Worm (Caenorhabditis elegans) whole organism, young adult: ENCODE results near the gene Y37A1A.2.

Experiments
- B0019.2 ChIP-seq: fragments of 200-800 bp; sonication (Bioruptor generic); conservative IDR thresholded peaks from 2 replicates; pipeline ENCODE4 v1.3.6; 2022; ENCODE audit warnings: missing genetic modification reagents, missing genetic modification characterization, missing compliant biosample characterization
- B0035.1 ChIP-seq: sonication (generic microtip); optimal IDR thresholded peaks from 2 replicates; lab custom pipeline; 2016; ENCODE audit warnings: missing genetic modification characterization, mild to moderate bottlenecking, missing compliant biosample characterization, missing genotype, missing genetic modification reagents
- C06A6.2 ChIP-seq: fragments of 200-800 bp; sonication (Bioruptor generic); conservative IDR thresholded peaks from 2 replicates; pipeline ENCODE4 v1.3.6; 2022; ENCODE audit warnings: missing genetic modification characterization, missing compliant biosample characterization
- C17E4.6 ChIP-seq: fragments of 200-800 bp; sonication (Bioruptor generic); IDR thresholded peaks from 2 replicates; pipeline ENCODE4 v1.3.6; 2022; ENCODE audit warnings: missing genetic modification reagents, missing genetic modification characterization, missing compliant biosample characterization
- F33H1.4 ChIP-seq: fragments of 200-800 bp; sonication (Bioruptor generic); IDR thresholded peaks from 2 replicates; pipeline ENCODE4 v1.3.6; 2022; ENCODE audit warnings: missing genetic modification reagents, missing genetic modification characterization, missing compliant biosample characterization
- F37B4.10 ChIP-seq: fragments of 200-800 bp; sonication (Bioruptor generic); IDR thresholded peaks from 2 replicates; pipeline ENCODE4 v1.3.6; 2022; ENCODE audit warnings: missing genetic modification characterization, missing compliant biosample characterization
- F49E8.2 ChIP-seq: sonication (generic microtip); optimal IDR thresholded peaks from 3 replicates; lab custom pipeline; 2017; ENCODE audit warnings: missing genetic modification characterization, mild to moderate bottlenecking, missing compliant biosample characterization, antibody characterized with exemption, moderate library complexity; ENCODE audit not compliant: insufficient read depth
- F57C9.4 ChIP-seq: sonication (generic microtip); optimal IDR thresholded peaks from 2 replicates; lab custom pipeline; 2017; ENCODE audit warnings: mild to moderate bottlenecking, missing genetic modification characterization, missing compliant biosample characterization
- attf-3 ChIP-seq: fragments of 200-800 bp; sonication (Bioruptor generic); conservative IDR thresholded peaks from 2 replicates; pipeline ENCODE4 v1.3.6; 2022; ENCODE audit warnings: missing genetic modification reagents, missing genetic modification characterization, missing compliant biosample characterization
- attf-6 ChIP-seq: fragments of 200-800 bp; sonication (Bioruptor generic); IDR thresholded peaks from 2 replicates; pipeline ENCODE4 v1.3.6; 2022; ENCODE audit warnings: missing genetic modification reagents, missing genetic modification characterization, missing compliant biosample characterization
- cebp-1 ChIP-seq, 2 experiments: fragments of 200-800 bp in 1 of 2; sonication (Bioruptor generic) in 1 of 2; sonication (generic microtip) in 1 of 2; IDR thresholded peaks in 1 of 2; optimal IDR thresholded peaks in 1 of 2; 2 replicates each; pipeline versions ENCODE4 v1.3.6 to Lab custom; 2017 to 2022; ENCODE audit warnings: missing compliant biosample characterization in 2 of 2, missing genetic modification characterization in 2 of 2, mild to moderate bottlenecking in 1 of 2, missing genetic modification reagents in 1 of 2, moderate library complexity in 1 of 2
- ceh-40 ChIP-seq: fragments of 200-800 bp; sonication (Bioruptor generic); IDR thresholded peaks from 2 replicates; pipeline ENCODE4 v1.3.6; 2022; ENCODE audit warnings: missing genetic modification characterization, missing compliant biosample characterization
- die-1 ChIP-seq: sonication (generic microtip); optimal IDR thresholded peaks from 2 replicates; lab custom pipeline; 2016; ENCODE audit warnings: missing genotype, mild to moderate bottlenecking, missing genetic modification characterization, missing compliant biosample characterization
- egl-18 ChIP-seq: fragments of 200-800 bp; sonication (Bioruptor generic); IDR thresholded peaks from 2 replicates; pipeline ENCODE4 v1.3.6; 2022; ENCODE audit warnings: missing genetic modification reagents, missing genetic modification characterization, missing compliant biosample characterization
- fkh-3 ChIP-seq: sonication (generic microtip); optimal IDR thresholded peaks from 2 replicates; lab custom pipeline; 2016; ENCODE audit warnings: mild to moderate bottlenecking, missing genetic modification characterization, missing compliant biosample characterization
- hmg-1.2 ChIP-seq: fragments of 200-800 bp; sonication (Bioruptor generic); IDR thresholded peaks from 2 replicates; pipeline ENCODE4 v1.3.6; 2022; ENCODE audit warnings: missing genetic modification reagents, missing genetic modification characterization, missing compliant biosample characterization
- hmg-20 ChIP-seq: fragments of 200-800 bp; sonication (Bioruptor generic); IDR thresholded peaks from 2 replicates; pipeline ENCODE4 v1.3.6; 2022; ENCODE audit warnings: missing genetic modification reagents, missing genetic modification characterization, missing compliant biosample characterization
- hrde-1 ChIP-seq: sonication (generic microtip); optimal IDR thresholded peaks from 2 replicates; lab custom pipeline; 2016; ENCODE audit warnings: missing genetic modification characterization, mild to moderate bottlenecking, missing compliant biosample characterization, moderate library complexity, missing genotype, missing genetic modification reagents, borderline replicate concordance
- lin-54 ChIP-seq: fragments of 200-800 bp; sonication (Bioruptor generic); optimal IDR thresholded peaks from 2 replicates; lab custom pipeline; 2018; ENCODE audit warnings: mild to moderate bottlenecking, missing genetic modification characterization, missing compliant biosample characterization
- lsl-1 ChIP-seq: fragments of 200-800 bp; sonication (Bioruptor generic); optimal IDR thresholded peaks from 2 replicates; lab custom pipeline; 2018; ENCODE audit warnings: mild to moderate bottlenecking, missing genetic modification characterization, moderate library complexity, missing compliant biosample characterization
- madf-3 ChIP-seq: fragments of 200-800 bp; sonication (Bioruptor generic); IDR thresholded peaks from 2 replicates; pipeline ENCODE4 v1.3.6; 2022; ENCODE audit warnings: missing genetic modification reagents, missing genetic modification characterization, missing compliant biosample characterization
- madf-6 ChIP-seq: fragments of 200-800 bp; sonication (Bioruptor generic); IDR thresholded peaks from 2 replicates; pipeline ENCODE4 v1.3.6; 2022; ENCODE audit warnings: missing genetic modification reagents, missing genetic modification characterization, missing compliant biosample characterization
- madf-8 ChIP-seq: fragments of 200-800 bp; sonication (Bioruptor generic); conservative IDR thresholded peaks from 2 replicates; pipeline ENCODE4 v1.3.6; 2022; ENCODE audit warnings: missing genetic modification reagents, missing genetic modification characterization, missing compliant biosample characterization
- nfya-2 ChIP-seq: fragments of 200-800 bp; sonication (Bioruptor generic); IDR thresholded peaks from 2 replicates; pipeline ENCODE4 v1.3.6; 2022; ENCODE audit warnings: missing genetic modification reagents, missing genetic modification characterization, missing compliant biosample characterization
- pbrm-1 ChIP-seq: fragments of 200-800 bp; sonication (Bioruptor generic); IDR thresholded peaks from 2 replicates; pipeline ENCODE4 v1.3.6; 2022; ENCODE audit warnings: missing genetic modification reagents, missing genetic modification characterization, missing compliant biosample characterization
- rec-8 ChIP-seq, 2 experiments: sonication (generic microtip); optimal IDR thresholded peaks; 2 replicates each; lab custom pipeline; 2016; ENCODE audit warnings: mild to moderate bottlenecking in 2 of 2, missing genetic modification characterization in 2 of 2, missing genetic modification reagents in 2 of 2, missing genotype in 2 of 2, missing biosample characterization in 1 of 2, missing compliant biosample characterization in 1 of 2, moderate library complexity in 1 of 2
- repo-1 ChIP-seq: sonication (generic microtip); optimal IDR thresholded peaks from 2 replicates; lab custom pipeline; 2017; ENCODE audit warnings: mild to moderate bottlenecking, missing genetic modification characterization, missing compliant biosample characterization
- sea-2 ChIP-seq: fragments of 200-800 bp; sonication (Bioruptor generic); IDR thresholded peaks from 2 replicates; pipeline ENCODE4 v1.3.6; 2022; ENCODE audit warnings: missing genetic modification characterization, missing compliant biosample characterization
- snpc-1.1 ChIP-seq: sonication (generic microtip); optimal IDR thresholded peaks from 2 replicates; lab custom pipeline; 2017; ENCODE audit warnings: missing genetic modification characterization, mild to moderate bottlenecking, missing compliant biosample characterization, antibody characterized with exemption, moderate library complexity, missing genotype, missing genetic modification reagents; ENCODE audit not compliant: insufficient read depth
- snpc-4 ChIP-seq, 5 experiments: fragments of 150-350 bp in 1 of 5; sonication (generic microtip) in 4 of 5; optimal IDR thresholded peaks; 2 replicates each; lab custom pipeline; 2014 to 2018; ENCODE audit warnings: missing genetic modification characterization in 5 of 5, missing biosample characterization in 3 of 5, antibody characterized with exemption in 2 of 5, mild to moderate bottlenecking in 2 of 5, missing compliant biosample characterization in 2 of 5, missing genotype in 2 of 5, moderate library complexity in 2 of 5, missing genetic modification reagents in 1 of 5
- sptf-2 ChIP-seq: fragments of 200-800 bp; sonication (Bioruptor generic); optimal IDR thresholded peaks from 2 replicates; lab custom pipeline; 2018; ENCODE audit warnings: mild to moderate bottlenecking, missing genetic modification characterization, missing compliant biosample characterization
- tbp1 ChIP-seq: fragments of 200-800 bp; sonication (Bioruptor generic); optimal IDR thresholded peaks from 2 replicates; lab custom pipeline; 2018; ENCODE audit warnings: mild to moderate bottlenecking, missing genetic modification characterization, missing compliant biosample characterization
- xnd-1 ChIP-seq: sonication (generic microtip); optimal IDR thresholded peaks from 2 replicates; lab custom pipeline; 2016; ENCODE audit warnings: missing genotype, missing genetic modification reagents, missing genetic modification characterization, missing compliant biosample characterization
- zfh-2 ChIP-seq: fragments of 200-800 bp; sonication (Bioruptor generic); conservative IDR thresholded peaks from 2 replicates; pipeline ENCODE4 v1.3.6; 2022; ENCODE audit warnings: missing genetic modification reagents, missing genetic modification characterization, missing compliant biosample characterization
- ztf-26 ChIP-seq: sonication (generic microtip); optimal IDR thresholded peaks from 2 replicates; lab custom pipeline; 2017; ENCODE audit warnings: missing genetic modification characterization, missing compliant biosample characterization
- ztf-6 ChIP-seq: fragments of 200-800 bp; sonication (Bioruptor generic); IDR thresholded peaks from 2 replicates; pipeline ENCODE4 v1.3.6; 2022; ENCODE audit warnings: missing genetic modification reagents, missing genetic modification characterization, missing compliant biosample characterization

The Y37A1A.2 gene

DNA sequence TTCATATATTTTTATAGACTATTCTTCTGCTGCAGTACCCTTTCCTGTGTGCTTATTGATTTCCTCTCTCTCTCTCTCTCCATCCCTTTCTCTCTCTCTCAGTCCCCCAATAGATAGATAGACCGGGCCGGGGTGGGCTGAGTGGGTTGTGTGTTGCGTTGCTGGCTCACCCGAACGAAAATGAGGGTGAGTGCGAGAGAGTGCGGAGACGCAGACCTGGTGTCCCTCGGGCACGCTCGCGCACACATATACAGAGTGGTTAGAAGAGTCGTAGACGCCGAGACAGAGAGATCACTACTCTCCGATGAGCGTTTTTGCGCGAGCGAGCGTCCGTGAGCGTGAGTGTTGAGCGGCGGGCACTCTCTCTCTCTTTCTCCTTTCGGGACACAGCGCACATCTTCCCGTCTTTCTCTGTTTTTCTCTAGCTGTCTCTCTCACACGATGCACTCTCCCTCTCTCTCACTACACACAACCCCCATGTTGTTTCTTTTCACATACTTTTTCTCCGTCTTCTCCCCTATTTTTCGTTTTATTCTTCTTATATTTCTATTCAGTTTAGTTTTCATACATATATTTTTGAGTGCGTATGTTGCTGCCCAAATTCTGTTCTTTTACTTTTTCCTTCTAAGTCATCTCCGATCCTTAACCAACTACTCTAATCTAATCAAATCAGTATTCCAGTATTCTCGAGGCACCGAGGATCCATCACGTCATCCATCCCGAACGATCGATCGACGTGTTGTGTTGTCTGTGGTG, 25.2 kb downstream of the Y37A1A.2 start, which contains the start of gene lin-66 (continued):
- TF ChIP-seq ztf-26 (tag; lab: Kevin White, UChicago) (peak; percentile 87), C17E4.6 (GFP tag; lab: Robert Waterston, UW) (peak; percentile 38; the same call in 1 of the 2 replicates), B0035.1 (tag; lab: Kevin White, UChicago) (peak; percentile 64), cebp-1 (GFP tag; IDR thresholded peaks at IDR 0.05; lab: Robert Waterston, UW) (peak; percentile 66), cebp-1 (tag; optimal IDR thresholded peaks at IDR 0.05; lab: Kevin White, UChicago) (peak; percentile 88)

DNA sequence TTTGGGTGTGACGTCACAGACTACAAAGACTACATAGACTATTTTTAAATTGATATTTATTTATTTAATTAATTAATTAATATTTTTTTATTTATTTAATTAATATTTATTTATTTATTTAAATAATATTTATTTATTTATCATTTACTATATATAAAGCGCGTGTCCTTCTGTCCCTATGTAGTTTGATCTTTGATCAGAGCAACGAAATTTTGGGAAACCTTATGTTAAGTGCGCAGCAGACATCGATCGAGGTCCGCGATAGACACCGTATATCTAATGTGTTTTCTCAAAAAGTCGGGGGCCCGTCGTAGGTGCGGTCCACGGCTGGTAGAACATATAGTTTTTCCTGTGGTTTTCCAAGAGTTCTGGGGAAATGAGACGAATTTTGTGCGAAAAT, 28.0 kb downstream of the Y37A1A.2 start:
- peak; percentile 6 for TF ChIP-seq lsl-1 (GFP tag; lab: Kevin White, UChicago)
- TF ChIP-seq pbrm-1 = peak; percentile 73
- peak; percentile 29 for TF ChIP-seq snpc-4 (GFP tag; optimal IDR thresholded peaks at IDR 0.05; lab: Kevin White, UChicago)
- TF ChIP-seq snpc-4 (tag; optimal IDR thresholded peaks at IDR 0.05; lab: Kevin White, UChicago) = peak in 2 of 4 experiments; percentile 38 to 89
- peak; percentile 68 for TF ChIP-seq hmg-1.2 (GFP tag; lab: Robert Waterston, UW)
- peak; percentile 1 for TF ChIP-seq tbp1 (GFP tag; lab: Kevin White, UChicago)
- peak; percentile 30 for TF ChIP-seq snpc-1.1 (tag; lab: Kevin White, UChicago)
- TF ChIP-seq attf-6 = peak; percentile 94

DNA sequence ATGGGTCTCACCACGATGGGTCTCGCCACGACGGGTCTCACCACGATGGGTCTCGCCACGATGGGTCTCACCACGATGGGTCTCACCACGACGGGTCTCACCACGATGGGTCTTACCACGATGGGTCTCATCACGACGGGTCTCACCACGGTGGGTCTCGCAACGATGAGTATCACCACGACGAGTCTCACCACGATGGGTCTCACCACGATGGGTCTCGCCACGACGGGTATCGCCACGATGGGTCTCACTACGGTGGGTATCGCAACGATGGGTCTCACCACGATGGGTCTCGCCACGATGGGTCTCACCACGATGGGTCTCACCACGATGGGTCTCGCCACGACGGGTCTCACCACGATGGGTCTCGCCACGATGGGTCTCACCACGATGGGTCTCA, 28.4 kb downstream of the Y37A1A.2 start:
- TF ChIP-seq F33H1.4 (GFP tag; lab: Robert Waterston, UW) (peak; percentile 62), madf-3 (GFP tag; lab: Robert Waterston, UW) (0 out of 2 replicates have a peak, but pooled peaks have one; percentile 6), lsl-1 (GFP tag; lab: Kevin White, UChicago) (peak; percentile 17), F37B4.10 (GFP tag; lab: Robert Waterston, UW) (0 out of 2 replicates have a peak, but pooled peaks have one; percentile 1), zfh-2 (GFP tag; lab: Robert Waterston, UW) (peak; percentile 32; the same call in 1 of the 2 replicates)

DNA sequence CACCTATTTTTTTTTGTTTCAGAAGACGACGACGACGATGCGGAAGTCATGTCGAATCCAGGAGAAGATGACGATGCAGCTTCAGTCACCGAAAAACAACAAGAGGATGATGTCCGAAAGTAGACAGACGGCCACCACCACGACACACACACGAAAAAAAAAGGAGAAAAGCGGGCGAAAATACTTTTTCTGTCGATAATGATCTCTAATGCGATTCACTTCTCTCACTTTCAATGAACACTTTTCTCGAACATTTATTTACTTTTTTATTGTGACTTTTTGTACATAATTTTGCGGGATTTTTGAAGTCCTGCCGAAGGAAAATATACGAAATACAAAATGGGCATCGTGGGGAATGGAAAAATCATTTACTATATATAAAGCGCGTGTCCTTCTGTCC, 28.9 kb downstream of the Y37A1A.2 start:
- no peak for TF ChIP-seq sea-2 (GFP tag; lab: Robert Waterston, UW)
- no peak for TF ChIP-seq xnd-1
- TF ChIP-seq attf-6 = peak; percentile 69
- TF ChIP-seq snpc-4 (GFP tag; optimal IDR thresholded peaks at IDR 0.05; lab: Kevin White, UChicago) = no peak
- peak in 1 of 4 experiments; percentile 50 for TF ChIP-seq snpc-4 (tag; optimal IDR thresholded peaks at IDR 0.05; lab: Kevin White, UChicago)

DNA sequence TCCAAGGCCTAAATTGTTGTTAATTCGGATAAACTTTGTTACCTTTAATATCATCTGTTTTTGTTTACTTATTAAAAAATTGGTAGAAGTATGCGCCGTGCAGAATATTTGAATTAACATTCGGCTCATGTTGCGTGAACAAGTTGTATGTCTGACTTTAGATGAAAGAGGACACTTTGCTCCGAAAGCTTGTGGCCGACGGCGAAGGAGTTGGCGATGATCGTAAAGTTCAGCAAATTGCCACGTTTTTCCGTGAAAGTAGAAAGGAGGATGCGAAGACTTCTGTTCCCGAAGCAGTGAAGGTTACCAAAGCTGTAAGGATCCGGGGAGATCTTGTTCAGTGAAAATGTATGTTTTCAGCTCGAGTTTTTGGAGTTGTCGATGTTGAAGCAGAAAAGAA, 30.3 kb downstream of the Y37A1A.2 start, which contains the start of gene thoc-7:
TSS of gene thoc-7 (plus strand) at position 162 of the 400 bp plus-strand sequence.
- TF ChIP-seq repo-1 (tag; lab: Kevin White, UChicago) = peak; percentile 35
- TF ChIP-seq C06A6.2 = no peak
- TF ChIP-seq hmg-1.2 (GFP tag; lab: Robert Waterston, UW) = peak; percentile 37; the same call in 1 of the 2 replicates
- TF ChIP-seq madf-6 = peak; percentile 86
- TF ChIP-seq pbrm-1 = peak; percentile 70
- peak; percentile 70 for TF ChIP-seq lin-54 (GFP tag; lab: Kevin White, UChicago)
- no peak for TF ChIP-seq B0019.2 (GFP tag; lab: Robert Waterston, UW)
- TF ChIP-seq attf-3 (GFP tag; lab: Robert Waterston, UW) = no peak
- TF ChIP-seq nfya-2 (GFP tag; lab: Robert Waterston, UW) = 0 out of 2 replicates have a peak, but pooled peaks have one; percentile 60
- TF ChIP-seq egl-18 (GFP tag; lab: Robert Waterston, UW) = 0 out of 2 replicates have a peak, but pooled peaks have one; percentile 15
- peak; percentile 57 for TF ChIP-seq die-1
- TF ChIP-seq rec-8 (tag; optimal IDR thresholded peaks at IDR 0.05; lab: Kevin White, UChicago) = peak in 1 of 2 experiments; percentile 13
- TF ChIP-seq hmg-20 = no peak
- peak; percentile 84 for TF ChIP-seq F49E8.2
- no peak for TF ChIP-seq F57C9.4 (tag; lab: Kevin White, UChicago)
- no peak for TF ChIP-seq sptf-2
- 0 out of 2 replicates have a peak, but pooled peaks have one; percentile 13 for TF ChIP-seq zfh-2 (GFP tag; lab: Robert Waterston, UW)
- no peak for TF ChIP-seq B0035.1 (tag; lab: Kevin White, UChicago)
- no peak for TF ChIP-seq madf-8 (GFP tag; lab: Robert Waterston, UW)
- peak; percentile 50 for TF ChIP-seq hrde-1
- 0 out of 2 replicates have a peak, but pooled peaks have one; percentile 52 for TF ChIP-seq ceh-40 (GFP tag; lab: Robert Waterston, UW)
- no peak for TF ChIP-seq fkh-3 (tag; lab: Kevin White, UChicago)
- no peak for TF ChIP-seq ztf-6
